Worm (Caenorhabditis elegans) whole organism, L2 larva: Measurements from ENCODE around the gene C50F4.1.

Experiments
- C34F6.9 ChIP-seq: fragments of 150-350 bp; optimal IDR thresholded peaks from 2 replicates; lab custom pipeline; 2014; ENCODE audit warnings: missing biosample characterization, missing genetic modification characterization
- F13H6.1 ChIP-seq: sonication (generic microtip); optimal IDR thresholded peaks from 2 replicates; lab custom pipeline; 2016; ENCODE audit warnings: missing genetic modification characterization, missing compliant biosample characterization
- R02D3.7 ChIP-seq: fragments of 150-350 bp; optimal IDR thresholded peaks from 2 replicates; lab custom pipeline; 2014; ENCODE audit warnings: missing biosample characterization, missing genetic modification characterization
- Y55F3AM.14 ChIP-seq: fragments of 200-800 bp; sonication (Bioruptor generic); optimal IDR thresholded peaks from 2 replicates; lab custom pipeline; 2018; ENCODE audit warnings: mild to moderate bottlenecking, missing genetic modification characterization, missing compliant biosample characterization
- ZK546.5 ChIP-seq: sonication (generic microtip); optimal IDR thresholded peaks from 2 replicates; lab custom pipeline; 2017; ENCODE audit warnings: missing biosample characterization, missing genetic modification characterization
- alr-1 ChIP-seq: fragments of 150-350 bp; optimal IDR thresholded peaks from 2 replicates; lab custom pipeline; 2014; ENCODE audit warnings: missing biosample characterization, missing genetic modification characterization
- aly-2 ChIP-seq: fragments of 150-350 bp; optimal IDR thresholded peaks from 2 replicates; lab custom pipeline; 2014; ENCODE audit warnings: missing biosample characterization, missing genetic modification characterization
- ama-1 ChIP-seq: fragments of 150-350 bp; optimal IDR thresholded peaks from 2 replicates; lab custom pipeline; 2018; ENCODE audit warnings: inconsistent platforms
- blmp-1 ChIP-seq: sonication (generic microtip); optimal IDR thresholded peaks from 2 replicates; lab custom pipeline; 2017; ENCODE audit warnings: missing genetic modification characterization, mild to moderate bottlenecking, missing compliant biosample characterization, antibody characterized with exemption, moderate library complexity; ENCODE audit not compliant: insufficient read depth
- ceh-16 ChIP-seq: fragments of 150-350 bp; optimal IDR thresholded peaks from 2 replicates; lab custom pipeline; 2014; ENCODE audit warnings: missing biosample characterization, missing genetic modification characterization
- ceh-82 ChIP-seq: fragments of 150-350 bp; optimal IDR thresholded peaks from 2 replicates; lab custom pipeline; 2014; ENCODE audit warnings: missing biosample characterization, missing genetic modification characterization
- crh-2 ChIP-seq: sonication (generic microtip); optimal IDR thresholded peaks from 2 replicates; lab custom pipeline; 2017; ENCODE audit warnings: missing biosample characterization, missing genetic modification characterization
- dmd-4 ChIP-seq: sonication (generic microtip); optimal IDR thresholded peaks from 2 replicates; lab custom pipeline; 2017; ENCODE audit warnings: missing biosample characterization, missing genetic modification characterization
- egl-27 ChIP-seq: sonication (generic microtip); optimal IDR thresholded peaks from 3 replicates; lab custom pipeline; 2017; ENCODE audit warnings: missing biosample characterization, missing genetic modification reagents, missing genetic modification characterization
- elt-1 ChIP-seq: fragments of 150-350 bp; optimal IDR thresholded peaks from 2 replicates; lab custom pipeline; 2014; ENCODE audit warnings: missing biosample characterization, missing genetic modification characterization
- elt-3 ChIP-seq: sonication (generic microtip); optimal IDR thresholded peaks from 2 replicates; lab custom pipeline; 2017; ENCODE audit warnings: missing biosample characterization, missing genetic modification characterization
- fos-1 ChIP-seq: fragments of 150-350 bp; optimal IDR thresholded peaks from 2 replicates; lab custom pipeline; 2014; ENCODE audit warnings: missing biosample characterization, missing genetic modification characterization
- gmeb-1 ChIP-seq: fragments of 150-350 bp; optimal IDR thresholded peaks from 2 replicates; lab custom pipeline; 2014; ENCODE audit warnings: missing biosample characterization, missing genetic modification characterization
- lin-11 ChIP-seq: fragments of 150-350 bp; sonication (generic microtip); optimal IDR thresholded peaks from 2 replicates; lab custom pipeline; 2014; ENCODE audit warnings: missing biosample characterization, missing genetic modification characterization, inconsistent platforms, mixed read lengths
- lin-13 ChIP-seq: fragments of 150-350 bp; optimal IDR thresholded peaks from 2 replicates; lab custom pipeline; 2014; ENCODE audit warnings: missing biosample characterization, missing genetic modification reagents, missing genetic modification characterization
- lin-39 ChIP-seq: fragments of 150-350 bp; optimal IDR thresholded peaks from 2 replicates; lab custom pipeline; 2014; ENCODE audit warnings: missing biosample characterization, missing genetic modification reagents, missing genetic modification characterization
- lsy-2 ChIP-seq, 2 experiments: fragments of 150-350 bp in 1 of 2; sonication (generic microtip) in 1 of 2; optimal IDR thresholded peaks; 2 replicates each; lab custom pipeline; 2014 to 2017; ENCODE audit warnings: missing biosample characterization in 2 of 2, missing genetic modification characterization in 2 of 2
- mab-5 ChIP-seq: fragments of 150-350 bp; optimal IDR thresholded peaks from 2 replicates; lab custom pipeline; 2014; ENCODE audit warnings: missing biosample characterization, missing genetic modification characterization
- mbf-1 ChIP-seq: sonication (generic microtip); optimal IDR thresholded peaks from 2 replicates; lab custom pipeline; 2017; ENCODE audit warnings: missing biosample characterization, missing genetic modification characterization
- mdl-1 ChIP-seq, 2 experiments: fragments of 150-350 bp in 1 of 2; sonication (generic microtip) in 1 of 2; optimal IDR thresholded peaks; 2 replicates each; lab custom pipeline; 2017; ENCODE audit warnings: missing biosample characterization in 2 of 2, missing genetic modification characterization in 2 of 2
- nhr-10 ChIP-seq: sonication (generic microtip); optimal IDR thresholded peaks from 2 replicates; lab custom pipeline; 2017; ENCODE audit warnings: missing biosample characterization, missing genetic modification characterization
- nhr-11 ChIP-seq: fragments of 150-350 bp; optimal IDR thresholded peaks from 2 replicates; lab custom pipeline; 2014; ENCODE audit warnings: missing biosample characterization, missing genetic modification characterization
- nhr-12 ChIP-seq: fragments of 150-350 bp; optimal IDR thresholded peaks from 2 replicates; lab custom pipeline; 2014; ENCODE audit warnings: missing biosample characterization, missing genetic modification characterization
- nhr-129 ChIP-seq: fragments of 150-350 bp; optimal IDR thresholded peaks from 2 replicates; lab custom pipeline; 2014; ENCODE audit warnings: missing biosample characterization, missing genetic modification characterization
- nhr-21 ChIP-seq: fragments of 150-350 bp; optimal IDR thresholded peaks from 2 replicates; lab custom pipeline; 2014; ENCODE audit warnings: missing biosample characterization, missing genetic modification characterization
- nhr-23 ChIP-seq: fragments of 150-350 bp; optimal IDR thresholded peaks from 2 replicates; lab custom pipeline; 2014; ENCODE audit warnings: missing biosample characterization, missing genetic modification reagents, missing genetic modification characterization
- nhr-237 ChIP-seq: fragments of 150-350 bp; optimal IDR thresholded peaks from 2 replicates; lab custom pipeline; 2014; ENCODE audit warnings: missing biosample characterization, missing genetic modification characterization
- nhr-25 ChIP-seq: fragments of 150-350 bp; sonication (generic microtip); optimal IDR thresholded peaks from 3 replicates; lab custom pipeline; 2014; ENCODE audit warnings: missing biosample characterization, missing genetic modification characterization
- nhr-6 ChIP-seq: fragments of 150-350 bp; optimal IDR thresholded peaks from 2 replicates; lab custom pipeline; 2014; ENCODE audit warnings: missing biosample characterization, missing genetic modification characterization
- nhr-77 ChIP-seq: fragments of 150-350 bp; optimal IDR thresholded peaks from 2 replicates; lab custom pipeline; 2014; ENCODE audit warnings: missing biosample characterization, missing genetic modification characterization
- peb-1 ChIP-seq: fragments of 150-350 bp; optimal IDR thresholded peaks from 2 replicates; lab custom pipeline; 2014; ENCODE audit warnings: missing biosample characterization, missing genetic modification characterization
- sem-4 ChIP-seq: fragments of 150-350 bp; optimal IDR thresholded peaks from 2 replicates; lab custom pipeline; 2014; ENCODE audit warnings: missing biosample characterization, missing genetic modification reagents, missing genetic modification characterization
- skn-1 ChIP-seq: sonication (generic microtip); optimal IDR thresholded peaks from 2 replicates; lab custom pipeline; 2017; ENCODE audit warnings: missing biosample characterization, missing genetic modification characterization
- sma-3 ChIP-seq: sonication (generic microtip); optimal IDR thresholded peaks from 2 replicates; lab custom pipeline; 2016; ENCODE audit warnings: missing genetic modification reagents, missing genetic modification characterization, missing compliant biosample characterization
- sma-9 ChIP-seq, 2 experiments: fragments of 150-350 bp in 1 of 2; sonication (generic microtip) in 1 of 2; optimal IDR thresholded peaks; 2 replicates each; lab custom pipeline; 2014 to 2016; ENCODE audit warnings: missing genetic modification characterization in 2 of 2, mild to moderate bottlenecking in 1 of 2, missing biosample characterization in 1 of 2, missing compliant biosample characterization in 1 of 2, missing genetic modification reagents in 1 of 2, moderate library complexity in 1 of 2
- snpc-4 ChIP-seq: fragments of 150-350 bp; optimal IDR thresholded peaks from 2 replicates; lab custom pipeline; 2014; ENCODE audit warnings: missing biosample characterization, missing genetic modification characterization
- unc-39 ChIP-seq: fragments of 150-350 bp; optimal IDR thresholded peaks from 2 replicates; lab custom pipeline; 2014; ENCODE audit warnings: missing biosample characterization, missing genetic modification characterization
- unc-55 ChIP-seq: fragments of 150-350 bp; sonication (generic microtip); optimal IDR thresholded peaks from 3 replicates; lab custom pipeline; 2014; ENCODE audit warnings: missing biosample characterization, missing genetic modification reagents, missing genetic modification characterization
- unc-62 ChIP-seq: fragments of 150-350 bp; optimal IDR thresholded peaks from 2 replicates; lab custom pipeline; 2014; ENCODE audit warnings: missing biosample characterization, missing genetic modification reagents, missing genetic modification characterization
- zag-1 ChIP-seq: fragments of 150-350 bp; optimal IDR thresholded peaks from 2 replicates; lab custom pipeline; 2014; ENCODE audit warnings: missing biosample characterization, missing genetic modification characterization
- ztf-1 ChIP-seq: fragments of 200-800 bp; sonication (Bioruptor generic); conservative IDR thresholded peaks from 2 replicates; pipeline ENCODE4 v1.3.6; 2022; ENCODE audit warnings: missing genetic modification characterization, missing compliant biosample characterization
- ztf-11 ChIP-seq: sonication (generic microtip); optimal IDR thresholded peaks from 2 replicates; lab custom pipeline; 2017; ENCODE audit warnings: missing biosample characterization, missing genetic modification characterization
- ztf-4 ChIP-seq: fragments of 150-350 bp; optimal IDR thresholded peaks from 2 replicates; lab custom pipeline; 2014; ENCODE audit warnings: missing biosample characterization, missing genetic modification characterization

The C50F4.1 gene

ce11 chrV:9546042-9546581 lies 19.5 kb downstream of the C50F4.1 start, which contains the start of gene C50F4.6:
C50F4.6 (plus strand) TSS chrV:9546092.
- no peak for TF ChIP-seq sem-4 (tag; lab: Kevin White, UChicago)
- no peak for TF ChIP-seq nhr-77 (tag; lab: Kevin White, UChicago)
- TF ChIP-seq lsy-2 (tag; optimal IDR thresholded peaks at IDR 0.05; lab: Kevin White, UChicago), result peak in 1 of 2 experiments; percentile 13

ce11 chrV:9546860-9547269 lies 20.3 kb downstream of the C50F4.1 start, which contains the start of gene his-37:
his-37 (plus strand) TSS chrV:9547105.
- TF ChIP-seq nhr-25 (tag; lab: Kevin White, UChicago) (peak; percentile 99), zag-1 (tag; lab: Kevin White, UChicago) (peak; percentile 98), ztf-4 (peak; percentile 98), skn-1 (peak; percentile 91), nhr-11 (peak; percentile 67), nhr-6 (peak; percentile 99), mab-5 (tag; lab: Kevin White, UChicago) (peak; percentile 94), alr-1 (tag; lab: Kevin White, UChicago) (no peak), ceh-16 (peak; percentile 93), sem-4 (tag; lab: Kevin White, UChicago) (peak; percentile 99), nhr-23 (no peak), lin-11 (tag; lab: Kevin White, UChicago) (peak; percentile 98), snpc-4 (tag; lab: Kevin White, UChicago) (peak; percentile 93), unc-39 (tag; lab: Kevin White, UChicago) (peak; percentile 41), nhr-129 (tag; lab: Kevin White, UChicago) (peak; percentile 99), ama-1 (peak; percentile 89), nhr-12 (tag; lab: Kevin White, UChicago) (peak; percentile 71), lin-13 (GFP tag; lab: Kevin White, UChicago) (peak; percentile 98), F13H6.1 (tag; lab: Kevin White, UChicago) (peak; percentile 98), unc-55 (GFP tag; lab: Kevin White, UChicago) (peak; percentile 98), lin-39 (tag; lab: Kevin White, UChicago) (peak; percentile 68), peb-1 (tag; lab: Kevin White, UChicago) (no peak), dmd-4 (tag; lab: Kevin White, UChicago) (peak; percentile 66), crh-2 (peak; percentile 100), ceh-82 (tag; lab: Kevin White, UChicago) (peak; percentile 88), C34F6.9 (tag; lab: Kevin White, UChicago) (peak; percentile 100), unc-62 (peak; percentile 92), ztf-1 (GFP tag; lab: Robert Waterston, UW) (no peak), mbf-1 (tag; lab: Kevin White, UChicago) (no peak), aly-2 (no peak), R02D3.7 (tag; lab: Kevin White, UChicago) (peak; percentile 72), sma-3 (GFP tag; lab: Kevin White, UChicago) (peak; percentile 100), nhr-237 (tag; lab: Kevin White, UChicago) (peak; percentile 90), nhr-77 (tag; lab: Kevin White, UChicago) (peak; percentile 92), nhr-10 (tag; lab: Kevin White, UChicago) (peak; percentile 91), lsy-2 (tag; optimal IDR thresholded peaks at IDR 0.05; lab: Kevin White, UChicago) (peak; percentile 94 to 97), fos-1 (tag; lab: Kevin White, UChicago) (peak; percentile 100), ZK546.5 (tag; lab: Kevin White, UChicago) (peak; percentile 80), elt-3 (tag; lab: Kevin White, UChicago) (no peak), gmeb-1 (tag; lab: Kevin White, UChicago) (peak; percentile 95), sma-9 (GFP tag; optimal IDR thresholded peaks at IDR 0.05; lab: Kevin White, UChicago) (peak; percentile 98), sma-9 (tag; optimal IDR thresholded peaks at IDR 0.05; lab: Kevin White, UChicago) (no peak), mdl-1 (tag; optimal IDR thresholded peaks at IDR 0.05; lab: Kevin White, UChicago) (peak; percentile 90 to 92), egl-27 (tag; lab: Kevin White, UChicago) (peak; percentile 96), nhr-21 (tag; lab: Kevin White, UChicago) (peak; percentile 99), blmp-1 (tag; lab: Kevin White, UChicago) (peak; percentile 95), ztf-11 (tag; lab: Kevin White, UChicago) (peak; percentile 38), Y55F3AM.14 (peak; percentile 98), elt-1 (tag; lab: Kevin White, UChicago) (no peak)
